Worm (Caenorhabditis elegans): ENCODE results near the gene exc-13.

DNA sequence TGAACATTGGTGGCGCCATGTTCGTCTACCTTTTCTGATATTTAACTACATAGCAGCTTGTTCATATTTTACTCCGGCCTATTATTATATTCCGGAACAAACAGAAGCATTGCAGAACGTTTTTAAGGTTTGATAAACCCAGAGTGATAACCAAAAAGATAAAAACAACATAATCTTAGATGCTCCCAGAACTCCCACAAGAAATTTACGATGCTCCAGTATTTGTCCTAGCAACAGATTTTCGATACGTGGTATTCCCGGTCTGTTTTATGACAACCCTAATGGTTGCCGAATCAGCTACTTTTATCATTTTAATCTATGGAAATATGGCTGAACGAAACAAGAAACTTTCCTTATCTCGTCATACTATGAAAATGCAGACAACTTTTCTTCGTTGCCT lies 11.4 kb upstream of the exc-13 start:
- TF ChIP-seq med-1 (GFP tag; optimal IDR thresholded peaks at IDR 0.05; ENCODE audit: insufficient read depth): no peak
- TF ChIP-seq ref-1 (GFP tag; conservative IDR thresholded peaks at IDR 0.05): no peak
- no peak for TF ChIP-seq cog-1 (tag; optimal IDR thresholded peaks at IDR 0.05)

All from whole organism, midembryonic.